Fruit fly (Drosophila melanogaster): Measurements from ENCODE around the gene CG34250.

CG34250 gene

dm6 chr3L:17433555-17433954 is 42.5 kb upstream of the CG34250 start, which contains the start of the genes Coq4 and CG32176 (continued):
- TF ChIP-seq Bgb (GFP tag; IDR thresholded peaks at IDR 0.05; ENCODE audit: partially characterized antibody) (peak; percentile 77), Taf1 (GFP tag; IDR thresholded peaks at IDR 0.05) (peak; percentile 96), ato (GFP tag; IDR thresholded peaks at IDR 0.05; ENCODE audit: partially characterized antibody) (peak; percentile 48), sqz (GFP tag; optimal IDR thresholded peaks at IDR 0.05) (peak; percentile 91), ems (GFP tag; optimal IDR thresholded peaks at IDR 0.05) (peak; percentile 99), Dref (GFP tag; IDR thresholded peaks at IDR 0.05) (peak; percentile 47), Trl (optimal IDR thresholded peaks at IDR 0.05) (no peak), Trl (GFP tag; optimal IDR thresholded peaks at IDR 0.05) (peak; percentile 99), scrt (GFP tag; optimal IDR thresholded peaks at IDR 0.05) (peak; percentile 89), CG17385 (GFP tag; optimal IDR thresholded peaks at IDR 0.05) (peak; percentile 93), CG6272 (GFP tag; IDR thresholded peaks at IDR 0.05) (peak; percentile 97), cas (GFP tag; IDR thresholded peaks at IDR 0.05) (peak; percentile 95), fd3F (GFP tag; optimal IDR thresholded peaks at IDR 0.05) (peak; percentile 97), CG3281 (GFP tag; optimal IDR thresholded peaks at IDR 0.05) (peak; percentile 97), sens (GFP tag) (peak; percentile 100), prd (optimal IDR thresholded peaks at IDR 0.05) (no peak), prd (GFP tag; IDR thresholded peaks at IDR 0.05) (peak; percentile 99), CG10209 (GFP tag; optimal IDR thresholded peaks at IDR 0.05) (peak; percentile 97), CG12769 (tag; optimal IDR thresholded peaks at IDR 0.05) (peak; percentile 99), dmrt11E (tag; optimal IDR thresholded peaks at IDR 0.05) (peak; percentile 97), fd102C (GFP tag; optimal IDR thresholded peaks at IDR 0.05) (peak; percentile 81), gt (GFP tag; IDR thresholded peaks at IDR 0.05) (peak; percentile 95), crol (GFP tag; IDR thresholded peaks at IDR 0.05) (peak; percentile 69), chif (GFP tag; optimal IDR thresholded peaks at IDR 0.05) (peak; percentile 98 to 99), Pdp1 (GFP tag; optimal IDR thresholded peaks at IDR 0.05) (peak; percentile 96 to 99), CG11456 (GFP tag; IDR thresholded peaks at IDR 0.05) (peak; percentile 98), nerfin-2 (GFP tag; IDR thresholded peaks at IDR 0.05; ENCODE audit: partially characterized antibody) (peak; percentile 73), Lim3 (GFP tag; IDR thresholded peaks at IDR 0.05) (peak; percentile 86), CG15696 (tag; optimal IDR thresholded peaks at IDR 0.05) (peak; percentile 98), exex (tag; optimal IDR thresholded peaks at IDR 0.05) (peak; percentile 83), otp (GFP tag; IDR thresholded peaks at IDR 0.05) (peak; percentile 98), Chrac-16 (GFP tag; optimal IDR thresholded peaks at IDR 0.05) (peak; percentile 99), Ravus (GFP tag; IDR thresholded peaks at IDR 0.05) (peak; percentile 94), CG16815 (GFP tag; optimal IDR thresholded peaks at IDR 0.05) (peak; percentile 99), CG3163 (GFP tag; optimal IDR thresholded peaks at IDR 0.05) (peak; percentile 88), bsh (GFP tag; optimal IDR thresholded peaks at IDR 0.05) (peak; percentile 73 to 98), sr (GFP tag; IDR thresholded peaks at IDR 0.05) (peak; percentile 92), tio (GFP tag; optimal IDR thresholded peaks at IDR 0.05) (peak; percentile 98), ham (GFP tag; IDR thresholded peaks at IDR 0.05) (peak; percentile 92), az2 (GFP tag; optimal IDR thresholded peaks at IDR 0.05) (peak; percentile 99), dm (GFP tag; optimal IDR thresholded peaks at IDR 0.05) (peak; percentile 96), H2.0 (GFP tag; IDR thresholded peaks at IDR 0.05) (peak; percentile 98), CG3995 (GFP tag; optimal IDR thresholded peaks at IDR 0.05) (peak; percentile 68), pan (optimal IDR thresholded peaks at IDR 0.05) (no peak), pan (GFP tag; optimal IDR thresholded peaks at IDR 0.05 in 1 of 2, IDR thresholded peaks at IDR 0.05 in 1 of 2) (peak in 1 of 2 experiments; percentile 99), ro (GFP tag; IDR thresholded peaks at IDR 0.05) (peak; percentile 95), amos (GFP tag; IDR thresholded peaks at IDR 0.05; ENCODE audit: partially characterized antibody) (peak; percentile 49; the same call in 1 of the 2 replicates), CG17361 (GFP tag; IDR thresholded peaks at IDR 0.05) (peak; percentile 97), zf30C (GFP tag; optimal IDR thresholded peaks at IDR 0.05) (peak; percentile 16), CG1647 (GFP tag; optimal IDR thresholded peaks at IDR 0.05) (peak; percentile 98), seq (GFP tag; IDR thresholded peaks at IDR 0.05) (peak; percentile 97), CG4730 (GFP tag; IDR thresholded peaks at IDR 0.05) (peak; percentile 97)
